Fruit fly (Drosophila melanogaster): ENCODE measurements around the gene Kal1.

- TF ChIP-seq EcR (GFP tag; optimal IDR thresholded peaks at IDR 0.05) (no peak), psq (optimal IDR thresholded peaks at IDR 0.05) (no peak), pan (optimal IDR thresholded peaks at IDR 0.05) (no peak), usp (GFP tag; optimal IDR thresholded peaks at IDR 0.05) (no peak), Dll (optimal IDR thresholded peaks at IDR 0.05) (no peak), CG8478 (optimal IDR thresholded peaks at IDR 0.05) (no peak)
These were observed 21.8 kb downstream of the Kal1 start, which contains the start of gene mRpS24 for dm6 chr3R:24162774-24163555.
